Worm (Caenorhabditis elegans) whole organism, L3 larva: ENCODE measurements around the gene Y82E9BR.3.

Experiments
- aly-2 ChIP-seq: fragments of 150-350 bp; optimal IDR thresholded peaks from 2 replicates; lab custom pipeline; 2014; ENCODE audit warnings: missing biosample characterization, missing genetic modification characterization
- ama-1 ChIP-seq: fragments of 150-350 bp; optimal IDR thresholded peaks from 2 replicates; lab custom pipeline; 2018
- ceh-28 ChIP-seq: fragments of 150-350 bp; optimal IDR thresholded peaks from 2 replicates; lab custom pipeline; 2014; ENCODE audit warnings: missing biosample characterization, missing genetic modification reagents, missing genetic modification characterization
- ceh-9 ChIP-seq: sonication (generic microtip); optimal IDR thresholded peaks from 2 replicates; lab custom pipeline; 2018; ENCODE audit warnings: missing biosample characterization, missing genetic modification characterization
- daf-12 ChIP-seq: fragments of 150-350 bp; optimal IDR thresholded peaks from 2 replicates; lab custom pipeline; 2014; ENCODE audit warnings: missing biosample characterization, missing genetic modification reagents, missing genetic modification characterization
- egl-27 ChIP-seq: sonication (generic microtip); optimal IDR thresholded peaks from 4 replicates; lab custom pipeline; 2017; ENCODE audit warnings: missing biosample characterization, missing genetic modification reagents, missing genetic modification characterization
- elt-2 ChIP-seq: sonication (generic microtip); optimal IDR thresholded peaks from 2 replicates; lab custom pipeline; 2016; ENCODE audit warnings: missing genetic modification reagents, mild to moderate bottlenecking, missing genetic modification characterization, missing compliant biosample characterization
- eor-1 ChIP-seq, 2 experiments: fragments of 150-350 bp; optimal IDR thresholded peaks; 2 replicates each; lab custom pipeline; 2014 to 2018; ENCODE audit warnings: missing biosample characterization in 2 of 2, missing genetic modification characterization in 2 of 2
- fkh-10 ChIP-seq: sonication (generic microtip); optimal IDR thresholded peaks from 2 replicates; lab custom pipeline; 2017; ENCODE audit warnings: missing biosample characterization, missing genetic modification reagents, missing genetic modification characterization
- fos-1 ChIP-seq: fragments of 150-350 bp; optimal IDR thresholded peaks from 2 replicates; lab custom pipeline; 2014; ENCODE audit warnings: missing biosample characterization, missing genetic modification characterization
- hmg-11 ChIP-seq: sonication (generic microtip); optimal IDR thresholded peaks from 2 replicates; lab custom pipeline; 2016; ENCODE audit warnings: missing genetic modification characterization, missing compliant biosample characterization
- jun-1 ChIP-seq: fragments of 150-350 bp; optimal IDR thresholded peaks from 2 replicates; lab custom pipeline; 2014; ENCODE audit warnings: missing biosample characterization, missing genetic modification reagents, missing genetic modification characterization
- lin-15B ChIP-seq: fragments of 150-350 bp; optimal IDR thresholded peaks from 2 replicates; lab custom pipeline; 2014; ENCODE audit warnings: missing biosample characterization, missing genetic modification characterization
- lin-39 ChIP-seq: fragments of 150-350 bp; optimal IDR thresholded peaks from 2 replicates; lab custom pipeline; 2018; ENCODE audit warnings: missing biosample characterization, missing genetic modification reagents, missing genetic modification characterization
- mdl-1 ChIP-seq: fragments of 150-350 bp; optimal IDR thresholded peaks from 2 replicates; lab custom pipeline; 2014; ENCODE audit warnings: missing biosample characterization, missing genetic modification characterization
- mml-1 ChIP-seq: fragments of 150-350 bp; sonication (generic microtip); optimal IDR thresholded peaks from 3 replicates; lab custom pipeline; 2014; ENCODE audit warnings: missing biosample characterization, missing genetic modification characterization
- nhr-12 ChIP-seq: fragments of 150-350 bp; optimal IDR thresholded peaks from 2 replicates; lab custom pipeline; 2014; ENCODE audit warnings: missing biosample characterization, missing genetic modification characterization
- nhr-237 ChIP-seq: fragments of 150-350 bp; optimal IDR thresholded peaks from 2 replicates; lab custom pipeline; 2014; ENCODE audit warnings: missing biosample characterization, missing genetic modification characterization
- nhr-25 ChIP-seq: sonication (generic microtip); optimal IDR thresholded peaks from 2 replicates; lab custom pipeline; 2017; ENCODE audit warnings: missing biosample characterization, missing genetic modification characterization
- nhr-43 ChIP-seq: sonication (generic microtip); optimal IDR thresholded peaks from 2 replicates; lab custom pipeline; 2016; ENCODE audit warnings: mild to moderate bottlenecking, missing genetic modification characterization, missing compliant biosample characterization; ENCODE audit not compliant: poor library complexity, severe bottlenecking
- nhr-67 ChIP-seq: fragments of 150-350 bp; optimal IDR thresholded peaks from 2 replicates; lab custom pipeline; 2014; ENCODE audit warnings: missing biosample characterization, missing genetic modification characterization
- nhr-76 ChIP-seq: fragments of 150-350 bp; sonication (generic microtip); optimal IDR thresholded peaks from 5 replicates; lab custom pipeline; 2014; ENCODE audit warnings: missing biosample characterization, missing genetic modification characterization
- pha-4 ChIP-seq: fragments of 150-350 bp; optimal IDR thresholded peaks from 2 replicates; lab custom pipeline; 2014; ENCODE audit warnings: missing biosample characterization, missing genetic modification reagents, missing genetic modification characterization
- pqm-1 ChIP-seq: fragments of 150-350 bp; optimal IDR thresholded peaks from 2 replicates; lab custom pipeline; 2017; ENCODE audit warnings: missing biosample characterization, missing genetic modification characterization, inconsistent platforms
- skn-1 ChIP-seq: fragments of 150-350 bp; optimal IDR thresholded peaks from 2 replicates; lab custom pipeline; 2014; ENCODE audit warnings: missing biosample characterization, missing genetic modification characterization
- snpc-4 ChIP-seq: fragments of 150-350 bp; optimal IDR thresholded peaks from 2 replicates; lab custom pipeline; 2014; ENCODE audit warnings: missing biosample characterization, missing genetic modification characterization
- tbx-2 ChIP-seq: sonication (generic microtip); optimal IDR thresholded peaks from 2 replicates; lab custom pipeline; 2016; ENCODE audit warnings: mild to moderate bottlenecking, missing genetic modification characterization, missing compliant biosample characterization
- unc-39 ChIP-seq: sonication (generic microtip); optimal IDR thresholded peaks from 4 replicates; lab custom pipeline; 2017; ENCODE audit warnings: missing biosample characterization, missing genetic modification characterization
- zag-1 ChIP-seq: fragments of 150-350 bp; optimal IDR thresholded peaks from 2 replicates; lab custom pipeline; 2014; ENCODE audit warnings: missing biosample characterization, missing genetic modification characterization
- ztf-11 ChIP-seq: fragments of 150-350 bp; optimal IDR thresholded peaks from 2 replicates; lab custom pipeline; 2014; ENCODE audit warnings: missing biosample characterization, missing genetic modification characterization
- ztf-4 ChIP-seq: fragments of 150-350 bp; optimal IDR thresholded peaks from 2 replicates; lab custom pipeline; 2014; ENCODE audit warnings: missing biosample characterization, missing genetic modification characterization

Y82E9BR.3 gene

DNA sequence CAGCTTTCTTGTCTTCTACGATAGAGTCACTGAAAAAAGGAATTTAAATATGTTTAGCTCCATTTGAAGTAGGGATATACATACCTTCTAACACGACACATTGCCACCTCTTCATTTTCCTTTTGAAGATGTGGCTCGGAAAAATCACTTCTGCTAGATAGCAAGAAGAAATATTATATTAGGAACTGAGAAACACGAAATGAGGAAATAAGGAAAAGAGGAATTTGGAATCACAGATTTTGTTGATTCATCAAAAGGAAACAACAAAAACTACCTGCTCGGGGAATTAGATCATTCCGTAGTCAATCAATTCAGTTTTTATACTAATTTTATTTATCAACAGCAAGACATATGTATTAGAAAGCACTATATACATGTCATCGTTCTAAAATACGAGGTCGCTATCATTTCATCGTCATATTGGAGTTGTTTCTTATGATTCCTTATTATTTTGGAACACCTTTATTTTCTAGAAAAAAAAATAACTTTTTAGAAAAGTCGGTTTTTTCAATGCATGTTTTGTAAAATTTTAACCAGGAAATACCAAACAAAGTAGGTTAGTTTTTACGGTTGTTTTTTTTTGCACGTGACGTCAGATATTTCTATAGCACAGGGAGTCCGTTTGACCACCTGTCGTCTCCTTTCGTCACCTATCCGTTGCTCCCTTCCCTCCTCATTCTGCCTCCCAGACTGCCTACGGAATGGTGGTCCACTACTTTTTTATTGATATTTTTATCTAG, 38.3 kb upstream of the Y82E9BR.3 start, which contains the start of the genes pals-21 and Y82E9BR.6:
Gene pals-21 (minus strand): TSS at position 101 of the 740 bp plus-strand sequence.
Gene Y82E9BR.6 (plus strand): TSS at position 690 of the 740 bp plus-strand sequence.
- TF ChIP-seq nhr-237 (tag; lab: Kevin White, UChicago) (no peak), hmg-11 (tag; lab: Kevin White, UChicago) (no peak), mdl-1 (tag; lab: Kevin White, UChicago) (no peak), lin-39 (no peak), daf-12 (tag; lab: Kevin White, UChicago) (no peak), nhr-67 (tag; lab: Kevin White, UChicago) (no peak), aly-2 (tag; lab: Kevin White, UChicago) (no peak)
- TF ChIP-seq, all 47 proteins: peak for 0

DNA sequence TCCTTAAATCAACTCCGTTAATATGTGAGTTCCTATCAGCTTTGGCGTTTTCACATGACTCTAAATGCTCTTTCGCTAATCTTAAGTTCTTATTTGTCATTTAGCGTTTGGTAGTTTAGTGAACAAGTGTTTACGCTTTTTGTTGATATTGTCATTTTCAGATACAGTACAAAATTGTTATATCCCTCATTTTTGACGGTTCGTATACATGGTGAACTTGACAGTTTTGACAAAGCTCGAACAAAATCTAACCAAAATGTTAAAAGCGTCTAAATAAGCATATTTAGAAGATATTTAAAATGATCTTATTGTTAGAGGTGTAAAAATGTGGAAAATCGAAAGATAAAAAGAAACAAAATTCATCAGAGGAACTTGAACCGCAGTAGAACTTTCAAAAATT, 35.5 kb upstream of the Y82E9BR.3 start:
- TF ChIP-seq ztf-11 (tag; lab: Kevin White, UChicago) (no peak), nhr-43 (tag; lab: Kevin White, UChicago) (no peak), zag-1 (no peak), ztf-4 (tag; lab: Kevin White, UChicago) (no peak), nhr-25 (no peak), ama-1 (lab: Kevin White, UChicago) (no peak), ceh-9 (tag; lab: Kevin White, UChicago) (no peak), unc-39 (tag; lab: Kevin White, UChicago) (no peak), ceh-28 (tag; lab: Kevin White, UChicago) (no peak), eor-1 (tag; optimal IDR thresholded peaks at IDR 0.05; lab: Kevin White, UChicago) (no peak), mml-1 (no peak), mdl-1 (tag; lab: Kevin White, UChicago) (no peak), lin-15B (tag; lab: Kevin White, UChicago) (no peak), skn-1 (tag; lab: Kevin White, UChicago) (no peak), tbx-2 (tag; lab: Kevin White, UChicago) (no peak), fkh-10 (no peak), egl-27 (tag; lab: Kevin White, UChicago) (no peak), nhr-76 (tag; lab: Kevin White, UChicago) (no peak), fos-1 (tag; lab: Kevin White, UChicago) (no peak), nhr-12 (tag; lab: Kevin White, UChicago) (no peak)
- TF ChIP-seq, all 47 proteins: peak for 0

DNA sequence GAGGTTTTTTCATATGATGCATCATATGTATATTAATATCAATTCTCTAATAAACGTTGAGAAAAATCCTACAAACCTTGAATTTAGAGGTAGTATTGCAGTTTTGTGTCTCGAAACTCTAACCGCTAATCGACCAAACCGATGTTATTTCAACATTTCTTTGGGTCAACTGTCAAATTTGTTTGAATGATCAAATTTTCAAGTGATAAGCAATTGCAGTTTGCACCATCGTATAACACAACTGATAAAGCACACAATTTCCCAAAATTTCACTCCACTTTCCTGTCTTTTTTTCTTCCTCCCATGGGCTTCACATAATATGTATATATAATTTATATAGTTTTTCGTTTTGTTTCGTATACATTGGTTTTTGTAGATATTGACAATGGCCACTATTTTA, 34.9 kb upstream of the Y82E9BR.3 start, which contains the start of the genes fbxa-138 and Y82E9BR.5:
Gene fbxa-138 (minus strand): TSS at position 161 of the 400 bp plus-strand sequence.
Gene Y82E9BR.5 (plus strand): TSS at position 279 of the 400 bp plus-strand sequence.
- TF ChIP-seq pha-4 (tag; lab: Kevin White, UChicago): no peak
- TF ChIP-seq jun-1 (tag; lab: Kevin White, UChicago): peak; percentile 21
- TF ChIP-seq fkh-10: no peak
- TF ChIP-seq nhr-43 (tag; lab: Kevin White, UChicago): no peak
- no peak for TF ChIP-seq mml-1
- TF ChIP-seq elt-2 (tag; lab: Kevin White, UChicago): peak; percentile 81
- no peak for TF ChIP-seq tbx-2 (tag; lab: Kevin White, UChicago)
- TF ChIP-seq aly-2 (tag; lab: Kevin White, UChicago): no peak
- TF ChIP-seq snpc-4 (tag; lab: Kevin White, UChicago): no peak
- TF ChIP-seq eor-1 (tag; optimal IDR thresholded peaks at IDR 0.05; lab: Kevin White, UChicago): no peak
- no peak for TF ChIP-seq ama-1 (lab: Kevin White, UChicago)
- no peak for TF ChIP-seq unc-39 (tag; lab: Kevin White, UChicago)
- TF ChIP-seq lin-15B (tag; lab: Kevin White, UChicago): no peak
- no peak for TF ChIP-seq mdl-1 (tag; lab: Kevin White, UChicago)
- no peak for TF ChIP-seq fos-1 (tag; lab: Kevin White, UChicago)
- no peak for TF ChIP-seq egl-27 (tag; lab: Kevin White, UChicago)
- TF ChIP-seq pqm-1 (tag; lab: Kevin White, UChicago): peak; percentile 32

DNA sequence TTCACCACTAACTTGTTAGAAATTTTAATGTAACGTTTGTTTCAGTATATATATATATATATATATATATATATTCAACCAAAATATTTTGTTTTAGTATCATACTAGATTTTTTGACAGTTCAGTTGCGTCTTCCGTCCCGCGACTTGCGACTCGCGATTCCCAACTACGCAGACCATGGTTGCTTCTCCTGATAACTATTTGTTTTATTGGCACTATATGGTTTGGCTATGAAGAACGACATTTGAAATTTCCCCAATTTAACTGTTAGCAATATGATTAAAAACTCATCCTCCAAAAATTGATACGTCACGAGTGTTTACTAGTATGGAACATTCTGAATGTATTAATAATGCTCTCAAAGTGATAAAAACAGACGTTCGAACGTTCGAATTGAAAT, 34.3 kb upstream of the Y82E9BR.3 start:
- TF ChIP-seq elt-2 (tag; lab: Kevin White, UChicago) (peak; percentile 31), egl-27 (tag; lab: Kevin White, UChicago) (no peak)
